Fruit fly (Drosophila melanogaster): ENCODE results near the gene ENGase.

Gene ENGase

dm6 chrX:17455829-17456460 is 32.6 kb downstream of the ENGase start:
- TF ChIP-seq pan (optimal IDR thresholded peaks at IDR 0.05) (no peak), EcR (GFP tag; optimal IDR thresholded peaks at IDR 0.05) (no peak), Dll (optimal IDR thresholded peaks at IDR 0.05) (no peak), CG8478 (optimal IDR thresholded peaks at IDR 0.05) (no peak), usp (GFP tag; optimal IDR thresholded peaks at IDR 0.05) (no peak), psq (optimal IDR thresholded peaks at IDR 0.05) (no peak)

dm6 chrX:17465523-17465922 is 42.1 kb downstream of the ENGase start:
- no peak for TF ChIP-seq EcR (GFP tag; optimal IDR thresholded peaks at IDR 0.05)
- TF ChIP-seq psq (optimal IDR thresholded peaks at IDR 0.05): no peak
- TF ChIP-seq pan (optimal IDR thresholded peaks at IDR 0.05): no peak
- no peak for TF ChIP-seq usp (GFP tag; optimal IDR thresholded peaks at IDR 0.05)
- TF ChIP-seq Dll (optimal IDR thresholded peaks at IDR 0.05): no peak
- no peak for TF ChIP-seq CG8478 (optimal IDR thresholded peaks at IDR 0.05)

DNA sequence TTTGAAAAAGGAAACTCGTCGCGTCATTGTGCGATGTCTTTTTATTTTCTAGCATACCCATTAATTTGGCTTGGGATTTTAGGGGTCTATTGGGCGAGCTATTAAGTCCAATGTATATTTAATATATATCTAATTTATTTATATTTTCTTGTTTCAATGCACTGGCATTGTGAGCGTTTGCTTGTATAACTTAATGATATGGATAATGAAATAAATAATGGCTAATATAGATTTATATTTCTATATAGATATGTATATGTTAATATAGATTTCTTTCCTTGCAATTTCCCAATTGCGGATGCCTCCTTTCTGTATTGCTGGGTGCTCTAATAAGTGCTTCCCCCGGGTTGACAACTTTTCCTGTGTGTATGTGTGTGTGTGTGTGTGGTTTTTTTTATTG is 48.2 kb downstream of the ENGase start:
- TF ChIP-seq psq (optimal IDR thresholded peaks at IDR 0.05) (no peak), EcR (GFP tag; optimal IDR thresholded peaks at IDR 0.05) (no peak), usp (GFP tag; optimal IDR thresholded peaks at IDR 0.05) (no peak), CG8478 (optimal IDR thresholded peaks at IDR 0.05) (no peak), Dll (optimal IDR thresholded peaks at IDR 0.05) (no peak), pan (optimal IDR thresholded peaks at IDR 0.05) (no peak)

DNA sequence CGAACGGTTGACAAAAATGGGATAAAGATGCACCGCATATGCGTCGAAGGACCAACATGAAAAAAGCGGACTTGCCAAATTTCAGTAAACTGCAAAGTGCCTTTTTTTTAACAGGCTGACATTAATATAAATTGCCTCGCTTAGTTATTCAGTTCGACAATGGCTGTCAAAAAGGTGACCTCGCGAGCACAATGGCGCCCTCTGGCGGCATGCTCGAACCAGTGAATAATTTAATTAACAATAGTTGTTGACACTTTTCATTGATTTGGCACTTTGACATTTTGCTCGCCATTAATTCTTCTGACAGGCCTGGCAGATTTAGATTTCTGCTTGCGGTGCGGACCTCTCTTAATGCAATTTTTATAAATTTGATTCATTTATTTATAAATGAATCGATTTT is 49.1 kb downstream of the ENGase start:
- no peak for TF ChIP-seq usp (GFP tag; optimal IDR thresholded peaks at IDR 0.05)
- no peak for TF ChIP-seq EcR (GFP tag; optimal IDR thresholded peaks at IDR 0.05)
- TF ChIP-seq pan (optimal IDR thresholded peaks at IDR 0.05): no peak
- TF ChIP-seq psq (optimal IDR thresholded peaks at IDR 0.05): no peak
- no peak for TF ChIP-seq Dll (optimal IDR thresholded peaks at IDR 0.05)

DNA sequence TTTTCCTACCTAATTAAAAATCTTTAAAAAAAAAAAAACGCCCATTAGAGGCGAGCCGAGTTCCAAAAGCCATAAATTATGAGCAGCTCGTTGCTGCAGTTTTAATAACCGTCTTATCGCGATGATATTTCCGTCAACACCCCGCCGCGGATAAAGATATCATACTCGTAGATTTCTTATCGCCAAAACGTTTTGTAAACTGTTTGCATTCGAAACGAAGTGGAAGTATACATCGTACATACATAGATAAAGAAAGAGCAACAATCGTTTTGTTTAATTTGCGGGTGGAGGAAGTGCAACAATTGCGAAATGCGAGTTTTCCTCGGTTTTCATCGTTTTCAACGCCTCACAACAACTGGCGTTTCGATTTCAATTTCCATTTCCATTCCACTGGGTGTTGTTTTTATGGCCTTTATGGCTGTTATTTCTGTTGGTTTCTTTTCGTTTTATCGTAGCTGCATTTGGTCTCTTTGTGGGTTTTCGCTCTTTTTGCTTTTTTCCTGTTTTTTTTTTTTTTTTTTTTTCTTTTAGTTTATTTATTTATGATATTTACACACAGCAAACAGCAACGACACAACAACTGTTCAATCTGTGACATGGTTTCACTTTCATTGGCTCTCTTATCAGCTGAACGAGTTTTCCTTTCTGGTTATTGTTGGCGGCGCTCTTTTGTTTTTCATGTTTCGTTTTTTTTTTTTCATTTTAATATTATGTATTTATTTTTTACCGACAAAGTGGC is 49.7 kb downstream of the ENGase start:
- TF ChIP-seq pan (optimal IDR thresholded peaks at IDR 0.05) (no peak), EcR (GFP tag; optimal IDR thresholded peaks at IDR 0.05) (no peak), usp (GFP tag; optimal IDR thresholded peaks at IDR 0.05) (no peak), psq (optimal IDR thresholded peaks at IDR 0.05) (no peak), Dll (optimal IDR thresholded peaks at IDR 0.05) (no peak), CG8478 (optimal IDR thresholded peaks at IDR 0.05) (no peak)

DNA sequence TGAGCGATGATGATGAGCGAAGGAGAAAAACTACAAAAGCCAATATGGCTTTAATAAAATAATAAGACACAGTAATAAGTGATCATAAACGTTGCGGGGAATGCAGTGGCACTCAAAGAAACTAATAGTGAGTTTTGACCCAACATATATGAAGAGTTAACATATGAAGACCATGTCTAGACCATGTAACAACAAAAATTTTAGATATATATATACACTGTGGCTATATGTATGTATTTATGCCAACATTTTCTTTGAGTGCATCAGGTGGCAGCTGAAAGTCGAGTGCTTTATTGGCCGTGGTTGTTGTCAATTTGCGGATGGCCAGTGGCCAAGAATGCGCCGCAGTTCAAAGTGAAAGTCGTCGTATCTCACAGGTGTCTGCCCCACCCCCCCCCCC is 50.5 kb downstream of the ENGase start:
- TF ChIP-seq Dll (optimal IDR thresholded peaks at IDR 0.05): no peak
- TF ChIP-seq CG8478 (optimal IDR thresholded peaks at IDR 0.05): no peak
- TF ChIP-seq psq (optimal IDR thresholded peaks at IDR 0.05): no peak
- TF ChIP-seq EcR (GFP tag; optimal IDR thresholded peaks at IDR 0.05): no peak
- no peak for TF ChIP-seq usp (GFP tag; optimal IDR thresholded peaks at IDR 0.05)
- no peak for TF ChIP-seq pan (optimal IDR thresholded peaks at IDR 0.05)

DNA sequence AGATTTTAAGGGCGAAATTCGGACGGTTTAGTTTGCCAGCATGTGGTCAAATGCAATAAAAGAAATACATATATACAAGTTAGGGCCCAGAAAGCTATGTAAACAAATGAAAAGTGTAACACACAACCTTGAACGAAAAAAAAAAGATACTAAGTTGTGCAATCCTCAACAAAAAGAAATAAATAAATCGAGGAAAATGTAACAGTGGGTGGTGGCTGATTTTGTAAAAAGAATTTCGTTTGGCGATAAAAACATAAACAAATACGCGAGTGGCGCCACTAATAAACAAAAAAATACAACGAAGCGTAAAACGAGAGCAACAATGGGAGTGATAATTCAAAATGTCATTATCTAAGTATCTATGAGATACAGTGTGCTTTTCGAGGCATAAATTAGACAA is 53.6 kb downstream of the ENGase start:
- TF ChIP-seq usp (GFP tag; optimal IDR thresholded peaks at IDR 0.05) (no peak), pan (optimal IDR thresholded peaks at IDR 0.05) (no peak), CG8478 (optimal IDR thresholded peaks at IDR 0.05) (no peak), Dll (optimal IDR thresholded peaks at IDR 0.05) (no peak), EcR (GFP tag; optimal IDR thresholded peaks at IDR 0.05) (no peak)
